Worm (Caenorhabditis elegans) whole organism, L2 larva: ENCODE measurements around the gene srd-47.

Experiments used
- C34F6.9 ChIP-seq: fragments of 150-350 bp; optimal IDR thresholded peaks from 2 replicates; lab custom pipeline; 2014; ENCODE audit warnings: missing biosample characterization, missing genetic modification characterization
- F13H6.1 ChIP-seq: sonication (generic microtip); optimal IDR thresholded peaks from 2 replicates; lab custom pipeline; 2016; ENCODE audit warnings: missing genetic modification characterization, missing compliant biosample characterization
- Y55F3AM.14 ChIP-seq: fragments of 200-800 bp; sonication (Bioruptor generic); optimal IDR thresholded peaks from 2 replicates; lab custom pipeline; 2018; ENCODE audit warnings: mild to moderate bottlenecking, missing genetic modification characterization, missing compliant biosample characterization
- alr-1 ChIP-seq: fragments of 150-350 bp; optimal IDR thresholded peaks from 2 replicates; lab custom pipeline; 2014; ENCODE audit warnings: missing biosample characterization, missing genetic modification characterization
- aly-2 ChIP-seq: fragments of 150-350 bp; optimal IDR thresholded peaks from 2 replicates; lab custom pipeline; 2014; ENCODE audit warnings: missing biosample characterization, missing genetic modification characterization
- ama-1 ChIP-seq: fragments of 150-350 bp; optimal IDR thresholded peaks from 2 replicates; lab custom pipeline; 2018; ENCODE audit warnings: inconsistent platforms
- blmp-1 ChIP-seq: sonication (generic microtip); optimal IDR thresholded peaks from 2 replicates; lab custom pipeline; 2017; ENCODE audit warnings: missing genetic modification characterization, mild to moderate bottlenecking, missing compliant biosample characterization, antibody characterized with exemption, moderate library complexity; ENCODE audit not compliant: insufficient read depth
- ceh-16 ChIP-seq: fragments of 150-350 bp; optimal IDR thresholded peaks from 2 replicates; lab custom pipeline; 2014; ENCODE audit warnings: missing biosample characterization, missing genetic modification characterization
- ceh-82 ChIP-seq: fragments of 150-350 bp; optimal IDR thresholded peaks from 2 replicates; lab custom pipeline; 2014; ENCODE audit warnings: missing biosample characterization, missing genetic modification characterization
- crh-2 ChIP-seq: sonication (generic microtip); optimal IDR thresholded peaks from 2 replicates; lab custom pipeline; 2017; ENCODE audit warnings: missing biosample characterization, missing genetic modification characterization
- egl-27 ChIP-seq: sonication (generic microtip); optimal IDR thresholded peaks from 3 replicates; lab custom pipeline; 2017; ENCODE audit warnings: missing biosample characterization, missing genetic modification reagents, missing genetic modification characterization
- elt-1 ChIP-seq: fragments of 150-350 bp; optimal IDR thresholded peaks from 2 replicates; lab custom pipeline; 2014; ENCODE audit warnings: missing biosample characterization, missing genetic modification characterization
- fos-1 ChIP-seq: fragments of 150-350 bp; optimal IDR thresholded peaks from 2 replicates; lab custom pipeline; 2014; ENCODE audit warnings: missing biosample characterization, missing genetic modification characterization
- gmeb-1 ChIP-seq: fragments of 150-350 bp; optimal IDR thresholded peaks from 2 replicates; lab custom pipeline; 2014; ENCODE audit warnings: missing biosample characterization, missing genetic modification characterization
- lin-11 ChIP-seq: fragments of 150-350 bp; sonication (generic microtip); optimal IDR thresholded peaks from 2 replicates; lab custom pipeline; 2014; ENCODE audit warnings: missing biosample characterization, missing genetic modification characterization, inconsistent platforms, mixed read lengths
- lin-13 ChIP-seq: fragments of 150-350 bp; optimal IDR thresholded peaks from 2 replicates; lab custom pipeline; 2014; ENCODE audit warnings: missing biosample characterization, missing genetic modification reagents, missing genetic modification characterization
- lin-39 ChIP-seq: fragments of 150-350 bp; optimal IDR thresholded peaks from 2 replicates; lab custom pipeline; 2014; ENCODE audit warnings: missing biosample characterization, missing genetic modification reagents, missing genetic modification characterization
- lsy-2 ChIP-seq, 2 experiments: fragments of 150-350 bp in 1 of 2; sonication (generic microtip) in 1 of 2; optimal IDR thresholded peaks; 2 replicates each; lab custom pipeline; 2014 to 2017; ENCODE audit warnings: missing biosample characterization in 2 of 2, missing genetic modification characterization in 2 of 2
- mab-5 ChIP-seq: fragments of 150-350 bp; optimal IDR thresholded peaks from 2 replicates; lab custom pipeline; 2014; ENCODE audit warnings: missing biosample characterization, missing genetic modification characterization
- mbf-1 ChIP-seq: sonication (generic microtip); optimal IDR thresholded peaks from 2 replicates; lab custom pipeline; 2017; ENCODE audit warnings: missing biosample characterization, missing genetic modification characterization
- mdl-1 ChIP-seq, 2 experiments: fragments of 150-350 bp in 1 of 2; sonication (generic microtip) in 1 of 2; optimal IDR thresholded peaks; 2 replicates each; lab custom pipeline; 2017; ENCODE audit warnings: missing biosample characterization in 2 of 2, missing genetic modification characterization in 2 of 2
- nhr-11 ChIP-seq: fragments of 150-350 bp; optimal IDR thresholded peaks from 2 replicates; lab custom pipeline; 2014; ENCODE audit warnings: missing biosample characterization, missing genetic modification characterization
- nhr-12 ChIP-seq: fragments of 150-350 bp; optimal IDR thresholded peaks from 2 replicates; lab custom pipeline; 2014; ENCODE audit warnings: missing biosample characterization, missing genetic modification characterization
- nhr-129 ChIP-seq: fragments of 150-350 bp; optimal IDR thresholded peaks from 2 replicates; lab custom pipeline; 2014; ENCODE audit warnings: missing biosample characterization, missing genetic modification characterization
- nhr-21 ChIP-seq: fragments of 150-350 bp; optimal IDR thresholded peaks from 2 replicates; lab custom pipeline; 2014; ENCODE audit warnings: missing biosample characterization, missing genetic modification characterization
- nhr-23 ChIP-seq: fragments of 150-350 bp; optimal IDR thresholded peaks from 2 replicates; lab custom pipeline; 2014; ENCODE audit warnings: missing biosample characterization, missing genetic modification reagents, missing genetic modification characterization
- nhr-237 ChIP-seq: fragments of 150-350 bp; optimal IDR thresholded peaks from 2 replicates; lab custom pipeline; 2014; ENCODE audit warnings: missing biosample characterization, missing genetic modification characterization
- nhr-25 ChIP-seq: fragments of 150-350 bp; sonication (generic microtip); optimal IDR thresholded peaks from 3 replicates; lab custom pipeline; 2014; ENCODE audit warnings: missing biosample characterization, missing genetic modification characterization
- nhr-6 ChIP-seq: fragments of 150-350 bp; optimal IDR thresholded peaks from 2 replicates; lab custom pipeline; 2014; ENCODE audit warnings: missing biosample characterization, missing genetic modification characterization
- nhr-77 ChIP-seq: fragments of 150-350 bp; optimal IDR thresholded peaks from 2 replicates; lab custom pipeline; 2014; ENCODE audit warnings: missing biosample characterization, missing genetic modification characterization
- sem-4 ChIP-seq: fragments of 150-350 bp; optimal IDR thresholded peaks from 2 replicates; lab custom pipeline; 2014; ENCODE audit warnings: missing biosample characterization, missing genetic modification reagents, missing genetic modification characterization
- skn-1 ChIP-seq: sonication (generic microtip); optimal IDR thresholded peaks from 2 replicates; lab custom pipeline; 2017; ENCODE audit warnings: missing biosample characterization, missing genetic modification characterization
- sma-3 ChIP-seq: sonication (generic microtip); optimal IDR thresholded peaks from 2 replicates; lab custom pipeline; 2016; ENCODE audit warnings: missing genetic modification reagents, missing genetic modification characterization, missing compliant biosample characterization
- sma-9 ChIP-seq, 2 experiments: fragments of 150-350 bp in 1 of 2; sonication (generic microtip) in 1 of 2; optimal IDR thresholded peaks; 2 replicates each; lab custom pipeline; 2014 to 2016; ENCODE audit warnings: missing genetic modification characterization in 2 of 2, mild to moderate bottlenecking in 1 of 2, missing biosample characterization in 1 of 2, missing compliant biosample characterization in 1 of 2, missing genetic modification reagents in 1 of 2, moderate library complexity in 1 of 2
- snpc-4 ChIP-seq: fragments of 150-350 bp; optimal IDR thresholded peaks from 2 replicates; lab custom pipeline; 2014; ENCODE audit warnings: missing biosample characterization, missing genetic modification characterization
- unc-55 ChIP-seq: fragments of 150-350 bp; sonication (generic microtip); optimal IDR thresholded peaks from 3 replicates; lab custom pipeline; 2014; ENCODE audit warnings: missing biosample characterization, missing genetic modification reagents, missing genetic modification characterization
- zag-1 ChIP-seq: fragments of 150-350 bp; optimal IDR thresholded peaks from 2 replicates; lab custom pipeline; 2014; ENCODE audit warnings: missing biosample characterization, missing genetic modification characterization
- ztf-1 ChIP-seq: fragments of 200-800 bp; sonication (Bioruptor generic); conservative IDR thresholded peaks from 2 replicates; pipeline ENCODE4 v1.3.6; 2022; ENCODE audit warnings: missing genetic modification characterization, missing compliant biosample characterization
- ztf-11 ChIP-seq: sonication (generic microtip); optimal IDR thresholded peaks from 2 replicates; lab custom pipeline; 2017; ENCODE audit warnings: missing biosample characterization, missing genetic modification characterization

Gene srd-47

DNA sequence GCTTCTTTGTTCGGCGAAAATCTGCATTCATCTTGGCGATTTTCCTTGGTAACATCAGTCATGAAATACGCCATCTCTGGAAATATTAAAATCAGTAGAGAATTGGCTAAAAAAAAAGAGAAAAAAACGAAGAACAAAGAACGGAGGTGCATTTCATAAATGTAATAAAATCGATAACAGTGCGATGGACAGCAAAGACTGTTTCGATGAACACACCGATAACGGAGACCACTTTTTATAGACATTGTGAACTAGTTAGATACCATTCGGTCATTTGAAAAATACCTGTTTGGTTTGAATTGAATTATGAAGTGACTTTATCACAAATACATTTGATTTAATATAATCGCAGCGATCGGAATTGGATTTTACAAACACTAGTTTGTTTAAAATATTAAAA is 19.4 kb downstream of the srd-47 start, which contains the start of gene F42F12.4:
Gene F42F12.4 (minus strand): TSS at position 76 of the 400 bp plus-strand sequence.
- TF ChIP-seq fos-1 (tag; lab: Kevin White, UChicago) (peak; percentile 11), Y55F3AM.14 (no peak)

DNA sequence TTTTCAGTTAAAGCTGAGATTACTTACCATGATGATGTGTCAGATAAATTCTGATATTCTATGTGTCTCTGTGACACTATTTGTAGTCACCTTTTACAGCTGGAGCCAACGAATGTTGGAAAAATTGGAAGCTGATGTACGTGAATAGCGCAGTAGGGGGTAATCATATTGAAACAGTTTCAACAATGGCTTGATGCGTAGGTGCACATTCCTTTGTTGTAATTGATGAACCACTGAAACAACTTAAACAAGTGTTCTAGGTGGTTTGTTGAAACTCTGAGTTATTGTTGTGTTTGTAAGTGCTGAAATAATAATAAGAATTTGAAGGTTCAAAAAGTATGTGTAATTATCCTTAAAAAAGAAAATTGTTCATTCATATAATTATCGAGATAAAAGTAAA is 23.1 kb downstream of the srd-47 start, which contains the start of gene nspc-12:
Gene nspc-12 (minus strand): TSS at position 101 of the 400 bp plus-strand sequence.
- TF ChIP-seq alr-1 (tag; lab: Kevin White, UChicago) (no peak), mab-5 (no peak), nhr-25 (tag; lab: Kevin White, UChicago) (no peak), ama-1 (lab: Kevin White, UChicago) (no peak), ceh-82 (tag; lab: Kevin White, UChicago) (no peak)

DNA sequence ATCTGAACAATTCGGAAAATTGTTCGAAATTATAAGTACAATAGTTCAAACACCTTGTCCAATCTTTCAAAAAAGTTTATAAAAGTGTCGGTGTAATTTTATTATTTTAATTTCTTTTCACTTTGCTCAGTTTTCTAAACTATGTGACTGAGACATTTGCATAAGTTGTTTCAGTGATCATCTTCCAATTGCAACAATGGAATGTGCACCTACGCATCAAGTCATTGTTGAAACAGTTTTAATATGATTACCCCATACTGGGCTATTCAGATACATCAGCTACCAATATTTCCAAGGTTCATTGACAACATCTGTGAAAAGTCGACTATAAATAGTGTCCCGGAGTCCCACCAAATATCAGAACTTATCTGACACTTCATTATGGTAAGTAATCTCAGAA is 23.7 kb downstream of the srd-47 start, which contains the start of gene nspc-13:
Gene nspc-13 (plus strand): TSS at position 301 of the 400 bp plus-strand sequence.
- no peak for TF ChIP-seq lin-39 (tag; lab: Kevin White, UChicago)
- TF ChIP-seq elt-1, result no peak
- TF ChIP-seq nhr-12, result no peak
- TF ChIP-seq ceh-16 (tag; lab: Kevin White, UChicago), result no peak
- no peak for TF ChIP-seq skn-1 (tag; lab: Kevin White, UChicago)
- no peak for TF ChIP-seq unc-55 (GFP tag; lab: Kevin White, UChicago)
- TF ChIP-seq blmp-1 (tag; lab: Kevin White, UChicago), result no peak
- no peak for TF ChIP-seq ama-1 (lab: Kevin White, UChicago)
- no peak for TF ChIP-seq nhr-11 (tag; lab: Kevin White, UChicago)
- TF ChIP-seq gmeb-1 (tag; lab: Kevin White, UChicago), result no peak
- no peak for TF ChIP-seq egl-27
- no peak for TF ChIP-seq mbf-1

DNA sequence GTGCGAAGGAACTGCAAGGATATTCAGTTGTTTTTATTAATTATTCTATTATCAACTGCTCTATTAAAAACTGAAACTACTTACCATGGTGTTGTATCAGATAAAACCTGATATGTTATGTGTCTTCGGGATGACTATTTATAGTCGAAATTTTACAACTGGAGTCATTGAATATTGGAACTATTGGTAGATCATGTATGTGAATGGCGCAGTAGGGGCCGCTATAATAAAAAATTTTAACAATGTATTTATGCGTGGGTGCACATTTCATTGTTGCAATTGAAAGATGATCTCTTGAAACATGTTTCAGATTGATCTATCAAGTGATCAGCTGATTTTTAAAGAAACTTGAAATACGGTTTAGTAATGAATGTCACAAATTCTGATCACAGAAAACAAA is 25.5 kb downstream of the srd-47 start, which contains the start of gene nspc-14:
Gene nspc-14 (minus strand): TSS at position 101 of the 400 bp plus-strand sequence.
- no peak for TF ChIP-seq lin-39 (tag; lab: Kevin White, UChicago)
- TF ChIP-seq ztf-11 (tag; lab: Kevin White, UChicago), result no peak

DNA sequence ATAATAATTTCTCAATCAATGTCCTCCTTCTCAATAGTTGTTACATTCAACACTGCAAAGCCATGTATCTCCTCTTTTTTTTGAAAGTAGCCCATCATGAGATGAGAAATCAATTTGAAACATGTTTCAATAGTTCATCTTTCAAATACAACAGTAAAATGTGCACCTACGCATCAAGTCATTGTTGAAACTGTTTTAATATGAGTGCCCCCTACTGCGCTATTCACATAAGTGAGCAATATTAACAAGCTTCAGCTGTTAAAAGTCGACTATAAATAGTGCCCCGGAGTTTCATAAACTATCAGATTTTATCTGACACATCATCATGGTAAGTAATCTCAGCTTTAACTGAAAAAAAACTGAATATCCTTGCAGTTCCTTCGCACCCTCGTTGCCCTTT is 27.0 kb downstream of the srd-47 start, which contains the start of the genes nspc-15 and F19H6.6:
Gene nspc-15 (plus strand): TSS at position 301 of the 400 bp plus-strand sequence.
Gene F19H6.6 (plus strand): TSS at position 384 of the 400 bp plus-strand sequence.
- no peak for TF ChIP-seq aly-2 (tag; lab: Kevin White, UChicago)
- no peak for TF ChIP-seq skn-1 (tag; lab: Kevin White, UChicago)
- TF ChIP-seq nhr-77 (tag; lab: Kevin White, UChicago), result no peak
- TF ChIP-seq lsy-2 (tag; optimal IDR thresholded peaks at IDR 0.05; lab: Kevin White, UChicago), result no peak
- TF ChIP-seq snpc-4, result no peak
- no peak for TF ChIP-seq mdl-1 (tag; optimal IDR thresholded peaks at IDR 0.05; lab: Kevin White, UChicago)

DNA sequence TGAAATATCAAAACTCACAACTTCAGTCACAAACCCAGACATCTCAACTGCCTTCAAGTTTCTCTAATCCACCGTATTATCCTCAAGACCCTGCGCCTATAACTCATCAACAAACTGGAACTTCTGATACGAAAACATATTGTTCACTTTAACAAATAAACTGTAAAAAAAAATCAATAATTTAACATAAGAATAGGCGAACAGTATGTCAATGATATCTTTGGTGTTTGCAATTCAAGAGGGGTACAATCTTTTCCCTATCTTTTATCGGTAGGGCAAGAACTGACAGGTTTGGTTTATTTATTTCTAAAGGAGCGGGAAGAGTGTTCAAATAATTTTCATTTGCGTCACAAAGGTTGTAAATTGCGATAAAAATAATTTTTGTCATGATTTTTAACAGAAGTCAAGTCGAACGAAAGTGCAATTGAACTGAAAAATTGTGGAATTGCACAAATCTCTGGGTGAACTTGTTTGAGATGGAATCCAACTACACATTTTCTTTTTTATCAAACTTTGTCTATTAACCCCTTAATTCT is 29.6 kb downstream of the srd-47 start:
- TF ChIP-seq fos-1 (tag; lab: Kevin White, UChicago), result peak; percentile 99
- no peak for TF ChIP-seq elt-1
- TF ChIP-seq ama-1 (lab: Kevin White, UChicago), result no peak
- peak; percentile 87 for TF ChIP-seq snpc-4
- peak; percentile 92 for TF ChIP-seq zag-1 (tag; lab: Kevin White, UChicago)
- TF ChIP-seq sma-3 (GFP tag; lab: Kevin White, UChicago), result peak; percentile 98
- TF ChIP-seq nhr-23 (tag; lab: Kevin White, UChicago), result no peak
- TF ChIP-seq crh-2, result peak; percentile 99
- TF ChIP-seq ztf-11 (tag; lab: Kevin White, UChicago), result peak; percentile 73
- peak; percentile 98 for TF ChIP-seq lin-13 (GFP tag; lab: Kevin White, UChicago)
- TF ChIP-seq gmeb-1 (tag; lab: Kevin White, UChicago), result peak; percentile 95
- peak; percentile 99 for TF ChIP-seq nhr-77 (tag; lab: Kevin White, UChicago)
- peak; percentile 99 for TF ChIP-seq nhr-6 (tag; lab: Kevin White, UChicago)
- TF ChIP-seq sem-4 (tag; lab: Kevin White, UChicago), result peak; percentile 98
- peak; percentile 99 for TF ChIP-seq skn-1 (tag; lab: Kevin White, UChicago)
- peak; percentile 89 for TF ChIP-seq ceh-82 (tag; lab: Kevin White, UChicago)
- peak; percentile 81 for TF ChIP-seq nhr-11 (tag; lab: Kevin White, UChicago)
- peak; percentile 97 for TF ChIP-seq mab-5
- TF ChIP-seq lin-11 (tag; lab: Kevin White, UChicago), result peak; percentile 76
- peak; percentile 99 for TF ChIP-seq nhr-129
- TF ChIP-seq sma-9 (GFP tag; optimal IDR thresholded peaks at IDR 0.05; lab: Kevin White, UChicago), result peak; percentile 98
- no peak for TF ChIP-seq sma-9 (tag; optimal IDR thresholded peaks at IDR 0.05; lab: Kevin White, UChicago)
- peak; percentile 86; the same call in 1 of the 2 replicates for TF ChIP-seq ztf-1 (GFP tag; lab: Robert Waterston, UW)
- TF ChIP-seq C34F6.9, result peak; percentile 99
- peak; percentile 97 for TF ChIP-seq F13H6.1 (tag; lab: Kevin White, UChicago)
- TF ChIP-seq Y55F3AM.14, result peak; percentile 78
- TF ChIP-seq nhr-21, result peak; percentile 99
- TF ChIP-seq mbf-1, result peak; percentile 76
- peak; percentile 96 for TF ChIP-seq nhr-237 (tag; lab: Kevin White, UChicago)
- peak; percentile 54 for TF ChIP-seq ceh-16 (tag; lab: Kevin White, UChicago)
- no peak for TF ChIP-seq alr-1 (tag; lab: Kevin White, UChicago)
